Fruit fly (Drosophila melanogaster) S2 (cell line): ENCODE measurements around the gene dmrt93B.

Experiments used
- CG8478 ChIP-seq: fragments of >200 bp; optimal IDR thresholded peaks from 2 replicates; lab custom pipeline; 2018
- CTCF ChIP-seq, 2 experiments: fragments of >200 bp; optimal IDR thresholded peaks; 2 replicates each; lab custom pipeline; 2018

dm6 chr3R:21065696-21066080, 8.1 kb upstream of the dmrt93B start:
- no peak for TF ChIP-seq CG8478
- TF ChIP-seq CTCF (optimal IDR thresholded peaks at IDR 0.05; lab: Kevin White, UChicago), result no peak
